Fruit fly (Drosophila melanogaster) whole organism, embryonic: ENCODE data around the gene Glut4EF.
A peak's percentile ranks its signal among the peaks of the same experiment; 100 is the strongest.

Experiments used
- Atf-2 ChIP-seq: fragments of 200-800 bp; sonication (Bioruptor generic); optimal IDR thresholded peaks from 2 replicates; lab custom pipeline; 2016; ENCODE audit warnings: missing biosample characterization, missing genetic modification characterization
- Awh ChIP-seq: fragments of 200-800 bp; sonication (Bioruptor generic); IDR thresholded peaks from 2 replicates; pipeline ENCODE4, ENCODE4 v1.3.6; 2022; ENCODE audit warnings: missing biosample characterization, missing genetic modification characterization
- CG10654 ChIP-seq: fragments of 200-800 bp; sonication (Bioruptor generic); optimal IDR thresholded peaks from 2 replicates; lab custom pipeline; 2016; ENCODE audit warnings: missing biosample characterization, missing genetic modification characterization
- CG10979 ChIP-seq: fragments of 200-800 bp; sonication (Bioruptor generic); optimal IDR thresholded peaks from 2 replicates; lab custom pipeline; 2018; ENCODE audit warnings: missing biosample characterization, mild to moderate bottlenecking, missing genetic modification characterization, moderate library complexity
- CG11695 ChIP-seq: fragments of 200-800 bp; sonication (Bioruptor generic); IDR thresholded peaks from 3 replicates; pipeline ENCODE4 v1.3.6; 2022; ENCODE audit warnings: missing biosample characterization, missing genetic modification characterization
- CG12104 ChIP-seq: fragments of 200-800 bp; sonication (Bioruptor generic); optimal IDR thresholded peaks from 3 replicates; lab custom pipeline; 2016; ENCODE audit warnings: missing biosample characterization, missing genetic modification characterization
- CG12155 ChIP-seq: fragments of 200-800 bp; sonication (Bioruptor generic); optimal IDR thresholded peaks from 3 replicates; lab custom pipeline; 2016; ENCODE audit warnings: missing biosample characterization, missing genetic modification characterization
- CG12942 ChIP-seq: fragments of 200-800 bp; sonication (Bioruptor generic); optimal IDR thresholded peaks from 3 replicates; lab custom pipeline; 2016; ENCODE audit warnings: missing biosample characterization, missing genetic modification characterization
- CG14710 ChIP-seq: fragments of 200-800 bp; sonication (Bioruptor generic); optimal IDR thresholded peaks from 3 replicates; lab custom pipeline; 2019; ENCODE audit warnings: missing biosample characterization, mild to moderate bottlenecking, missing genetic modification characterization, moderate library complexity
- CG16813 ChIP-seq: fragments of 200-800 bp; sonication (Bioruptor generic); IDR thresholded peaks from 3 replicates; pipeline ENCODE4 v1.3.6; 2022; ENCODE audit warnings: missing biosample characterization, missing genetic modification characterization; ENCODE audit not compliant: partially characterized antibody
- CG17186 ChIP-seq: fragments of 200-800 bp; sonication (Bioruptor generic); optimal IDR thresholded peaks from 3 replicates; lab custom pipeline; 2017; ENCODE audit warnings: missing biosample characterization, missing genetic modification reagents, missing genetic modification characterization
- CG2889 ChIP-seq: fragments of 200-800 bp; sonication (Bioruptor generic); IDR thresholded peaks from 3 replicates; pipeline ENCODE4 v1.3.6; 2022; ENCODE audit warnings: missing biosample characterization, missing genetic modification characterization
- CG4617 ChIP-seq: fragments of 200-800 bp; sonication (Bioruptor generic); optimal IDR thresholded peaks from 3 replicates; lab custom pipeline; 2016; ENCODE audit warnings: missing biosample characterization, missing genetic modification characterization, borderline replicate concordance
- CG6813 ChIP-seq: fragments of 200-800 bp; sonication (Bioruptor generic); optimal IDR thresholded peaks from 2 replicates; lab custom pipeline; 2017; ENCODE audit warnings: missing biosample characterization, missing genetic modification characterization, mild to moderate bottlenecking, moderate library complexity, missing genetic modification reagents
- CG7357 ChIP-seq: fragments of 200-800 bp; sonication (Bioruptor generic); IDR thresholded peaks from 3 replicates; pipeline ENCODE4 v1.3.6; 2022; ENCODE audit warnings: missing biosample characterization, missing genetic modification characterization
- CG7372 ChIP-seq: fragments of 200-800 bp; sonication (Bioruptor generic); IDR thresholded peaks from 2 replicates; pipeline ENCODE4 v1.3.6; 2022; ENCODE audit warnings: missing biosample characterization, missing genetic modification characterization
- CG9817 ChIP-seq: fragments of 200-800 bp; sonication (Bioruptor generic); optimal IDR thresholded peaks from 2 replicates; lab custom pipeline; 2018; ENCODE audit warnings: missing biosample characterization, mild to moderate bottlenecking, missing genetic modification characterization, moderate library complexity
- D ChIP-seq, 2 experiments: fragments of 200-800 bp in 1 of 2; fragments of >200 bp in 1 of 2; sonication (Bioruptor generic) in 1 of 2; optimal IDR thresholded peaks; 2 replicates in 1 of 2; 3 replicates in 1 of 2; lab custom pipeline; 2017; ENCODE audit warnings: mild to moderate bottlenecking in 1 of 2, missing biosample characterization in 1 of 2, missing genetic modification characterization in 1 of 2, missing genetic modification reagents in 1 of 2
- ERR ChIP-seq: fragments of 200-800 bp; sonication (Bioruptor generic); optimal IDR thresholded peaks from 2 replicates; lab custom pipeline; 2016; ENCODE audit warnings: missing biosample characterization, missing genetic modification characterization
- Fer1 ChIP-seq: fragments of 200-800 bp; sonication (Bioruptor generic); optimal IDR thresholded peaks from 2 replicates; lab custom pipeline; 2017; ENCODE audit warnings: missing biosample characterization, mild to moderate bottlenecking, missing genetic modification characterization
- HLH3B ChIP-seq: fragments of 200-800 bp; sonication (Bioruptor generic); IDR thresholded peaks from 2 replicates; pipeline ENCODE4 v1.3.6; 2022; ENCODE audit warnings: missing biosample characterization, missing genetic modification characterization
- HLH4C ChIP-seq: fragments of 200-800 bp; sonication (Bioruptor generic); IDR thresholded peaks from 3 replicates; pipeline ENCODE4 v1.3.6; 2022; ENCODE audit warnings: missing biosample characterization, missing genetic modification characterization; ENCODE audit not compliant: partially characterized antibody
- Lhr ChIP-seq: fragments of 200-800 bp; sonication (Bioruptor generic); optimal IDR thresholded peaks from 3 replicates; lab custom pipeline; 2017; ENCODE audit warnings: mild to moderate bottlenecking, missing biosample characterization, missing genetic modification reagents, missing genetic modification characterization
- Lim3 ChIP-seq: fragments of 200-800 bp; sonication (Bioruptor generic); IDR thresholded peaks from 2 replicates; pipeline ENCODE4 v1.3.6; 2022; ENCODE audit warnings: missing biosample characterization, missing genetic modification characterization
- MBD-R2 ChIP-seq: fragments of 200-800 bp; sonication (Bioruptor generic); IDR thresholded peaks from 2 replicates; pipeline ENCODE4 v1.3.6; 2022; ENCODE audit warnings: missing biosample characterization, missing genetic modification characterization
- Mes4 ChIP-seq: fragments of 200-800 bp; sonication (Bioruptor generic); optimal IDR thresholded peaks from 2 replicates; lab custom pipeline; 2016; ENCODE audit warnings: missing biosample characterization, missing genetic modification characterization
- Neu2 ChIP-seq: fragments of 200-800 bp; sonication (Bioruptor generic); optimal IDR thresholded peaks from 3 replicates; lab custom pipeline; 2016; ENCODE audit warnings: missing biosample characterization, missing genetic modification characterization, borderline replicate concordance
- NfI ChIP-seq: fragments of 200-800 bp; sonication (Bioruptor generic); optimal IDR thresholded peaks from 3 replicates; lab custom pipeline; 2018; ENCODE audit warnings: missing biosample characterization, mild to moderate bottlenecking, missing genetic modification characterization, moderate library complexity
- bab2 ChIP-seq: fragments of 200-800 bp; sonication (Bioruptor generic); optimal IDR thresholded peaks from 2 replicates; lab custom pipeline; 2016; ENCODE audit warnings: missing biosample characterization, missing genetic modification characterization
- br ChIP-seq: fragments of >200 bp; optimal IDR thresholded peaks from 2 replicates; lab custom pipeline; 2017
- chinmo ChIP-seq: fragments of 200-800 bp; sonication (Bioruptor generic); IDR thresholded peaks from 4 replicates; pipeline ENCODE4 v1.3.6; 2022; ENCODE audit warnings: missing biosample characterization, missing genetic modification characterization; ENCODE audit not compliant: partially characterized antibody
- disco-r ChIP-seq: fragments of 200-800 bp; sonication (Bioruptor generic); optimal IDR thresholded peaks from 2 replicates; lab custom pipeline; 2016; ENCODE audit warnings: missing biosample characterization, missing genetic modification characterization
- dm ChIP-seq: fragments of 200-800 bp; sonication (Bioruptor generic); optimal IDR thresholded peaks from 3 replicates; lab custom pipeline; 2016; ENCODE audit warnings: missing biosample characterization, missing genetic modification characterization
- emc ChIP-seq: fragments of 200-800 bp; sonication (Bioruptor generic); optimal IDR thresholded peaks from 2 replicates; lab custom pipeline; 2016; ENCODE audit warnings: missing biosample characterization, missing genetic modification characterization
- exex ChIP-seq: fragments of 200-800 bp; sonication (Bioruptor generic); optimal IDR thresholded peaks from 4 replicates; lab custom pipeline; 2018; ENCODE audit warnings: missing biosample characterization, mild to moderate bottlenecking, missing genetic modification characterization, moderate library complexity
- fd96Cb ChIP-seq: fragments of 200-800 bp; sonication (Bioruptor generic); optimal IDR thresholded peaks from 2 replicates; lab custom pipeline; 2018; ENCODE audit warnings: missing biosample characterization, mild to moderate bottlenecking, missing genetic modification characterization, moderate library complexity
- gsb ChIP-seq: fragments of 200-800 bp; sonication (Bioruptor generic); IDR thresholded peaks from 2 replicates; pipeline ENCODE4 v1.3.6; 2022; ENCODE audit warnings: missing biosample characterization, missing genetic modification characterization
- hth ChIP-seq: fragments of >200 bp; optimal IDR thresholded peaks from 2 replicates; lab custom pipeline; 2017; ENCODE audit warnings: inconsistent platforms
- insv ChIP-seq, 2 experiments: fragments of 200-800 bp; sonication (Bioruptor generic); optimal IDR thresholded peaks; 3 replicates each; lab custom pipeline; 2016 to 2018; ENCODE audit warnings: missing biosample characterization in 2 of 2, missing genetic modification characterization in 2 of 2
- klu ChIP-seq: fragments of 200-800 bp; sonication (Bioruptor generic); IDR thresholded peaks from 2 replicates; pipeline ENCODE4 v1.3.6; 2022; ENCODE audit warnings: missing biosample characterization, missing genetic modification characterization
- nmo ChIP-seq: fragments of 200-800 bp; sonication (Bioruptor generic); optimal IDR thresholded peaks from 2 replicates; lab custom pipeline; 2018; ENCODE audit warnings: missing biosample characterization, mild to moderate bottlenecking, missing genetic modification characterization, moderate library complexity
- oc ChIP-seq: fragments of 200-800 bp; sonication (Bioruptor generic); optimal IDR thresholded peaks from 2 replicates; lab custom pipeline; 2018; ENCODE audit warnings: missing biosample characterization, mild to moderate bottlenecking, missing genetic modification characterization, moderate library complexity
- ranshi ChIP-seq: fragments of 200-800 bp; sonication (Bioruptor generic); IDR thresholded peaks from 2 replicates; pipeline ENCODE4 v1.3.6; 2022; ENCODE audit warnings: missing biosample characterization, missing genetic modification characterization
- sc ChIP-seq, 3 experiments: fragments of >200 bp in 2 of 3; fragments of 200-800 bp in 1 of 3; sonication (Bioruptor generic) in 1 of 3; optimal IDR thresholded peaks; 2 replicates in 2 of 3; 3 replicates in 1 of 3; lab custom pipeline; 2017; ENCODE audit warnings: mild to moderate bottlenecking in 1 of 3, missing biosample characterization in 1 of 3, missing genetic modification characterization in 1 of 3, missing genetic modification reagents in 1 of 3
- sob ChIP-seq: fragments of 200-800 bp; sonication (Bioruptor generic); IDR thresholded peaks from 2 replicates; pipeline ENCODE4 v1.3.6; 2022; ENCODE audit warnings: missing biosample characterization, missing genetic modification characterization
- ttk ChIP-seq: fragments of 200-800 bp; sonication (Bioruptor generic); IDR thresholded peaks from 2 replicates; pipeline ENCODE4 v2.1.2; 2022; ENCODE audit warnings: missing biosample characterization, missing genetic modification characterization
- tup ChIP-seq: fragments of 200-800 bp; sonication (Bioruptor generic); optimal IDR thresholded peaks from 2 replicates; lab custom pipeline; 2016; ENCODE audit warnings: missing biosample characterization, mild to moderate bottlenecking, missing genetic modification characterization, moderate library complexity
- unc-4 ChIP-seq: fragments of 200-800 bp; sonication (Bioruptor generic); IDR thresholded peaks from 2 replicates; pipeline ENCODE4 v1.3.6; 2022; ENCODE audit warnings: missing biosample characterization, missing genetic modification characterization; ENCODE audit not compliant: partially characterized antibody
- zen2 ChIP-seq: fragments of 200-800 bp; sonication (Bioruptor generic); IDR thresholded peaks from 3 replicates; pipeline ENCODE4 v1.3.6; 2022; ENCODE audit warnings: missing biosample characterization, missing genetic modification characterization; ENCODE audit not compliant: partially characterized antibody

Glut4EF gene

dm6 chr3R:9932240-9933012 is 57.9 kb downstream of the Glut4EF start (continued):
- no peak for TF ChIP-seq CG16813 (GFP tag; lab: Robert Waterston, UW)
- TF ChIP-seq Neu2: no peak
- no peak for TF ChIP-seq CG11695 (GFP tag; lab: Robert Waterston, UW)
- TF ChIP-seq Mes4 (GFP tag; lab: Kevin White, UChicago): no peak
- no peak for TF ChIP-seq ERR (GFP tag; lab: Kevin White, UChicago)
- TF ChIP-seq oc (tag; lab: Kevin White, UChicago): peak; percentile 43
- TF ChIP-seq CG12104 (GFP tag; lab: Kevin White, UChicago): no peak
- TF ChIP-seq HLH4C (GFP tag; lab: Robert Waterston, UW): no peak
- TF ChIP-seq CG9817: no peak
- TF ChIP-seq klu: 0 out of 2 replicates have a peak, but pooled peaks have one; percentile 8
- no peak for TF ChIP-seq CG10654
- no peak for TF ChIP-seq tup
- TF ChIP-seq disco-r (GFP tag; lab: Kevin White, UChicago): no peak
- TF ChIP-seq emc (GFP tag; lab: Kevin White, UChicago): no peak
- no peak for TF ChIP-seq CG10979 (tag; lab: Kevin White, UChicago)
- no peak for TF ChIP-seq Awh (GFP tag; lab: Robert Waterston, UW)
- TF ChIP-seq CG6813 (GFP tag; lab: Kevin White, UChicago): no peak
- TF ChIP-seq bab2 (GFP tag; lab: Kevin White, UChicago): no peak
- TF ChIP-seq D (optimal IDR thresholded peaks at IDR 0.05; lab: Kevin White, UChicago): no peak
- TF ChIP-seq D (GFP tag; optimal IDR thresholded peaks at IDR 0.05; lab: Kevin White, UChicago): no peak
- TF ChIP-seq HLH3B (GFP tag; lab: Robert Waterston, UW): no peak
- no peak; the same call in 2 of the 3 replicates for TF ChIP-seq zen2 (GFP tag; lab: Robert Waterston, UW)
- TF ChIP-seq sob (GFP tag; lab: Robert Waterston, UW): no peak
- TF ChIP-seq unc-4 (GFP tag; lab: Robert Waterston, UW): 0 out of 2 replicates have a peak, but pooled peaks have one; percentile 22
- peak; percentile 80 for TF ChIP-seq exex (tag; lab: Kevin White, UChicago)
- TF ChIP-seq CG14710 (tag; lab: Kevin White, UChicago): no peak
- no peak for TF ChIP-seq Lhr (GFP tag; lab: Kevin White, UChicago)
- TF ChIP-seq fd96Cb (tag; lab: Kevin White, UChicago): no peak
- TF ChIP-seq CG7357 (GFP tag; lab: Robert Waterston, UW): no peak
- no peak for TF ChIP-seq Lim3 (GFP tag; lab: Robert Waterston, UW)
- no peak for TF ChIP-seq CG2889 (GFP tag; lab: Robert Waterston, UW)
- TF ChIP-seq dm (GFP tag; lab: Kevin White, UChicago): no peak
- no peak for TF ChIP-seq insv (GFP tag; optimal IDR thresholded peaks at IDR 0.05; lab: Kevin White, UChicago)
- TF ChIP-seq hth (lab: Kevin White, UChicago): no peak
- TF ChIP-seq ttk (GFP tag; lab: Robert Waterston, UW): no peak
- TF ChIP-seq CG7372 (GFP tag; lab: Robert Waterston, UW): no peak
- no peak for TF ChIP-seq CG4617 (GFP tag; lab: Kevin White, UChicago)
- TF ChIP-seq chinmo: peak; percentile 100
- TF ChIP-seq nmo (GFP tag; lab: Kevin White, UChicago): no peak
- no peak for TF ChIP-seq CG17186
- TF ChIP-seq CG12942 (GFP tag; lab: Kevin White, UChicago): no peak
- peak; percentile 63 for TF ChIP-seq Fer1
- TF ChIP-seq MBD-R2 (GFP tag; lab: Robert Waterston, UW): no peak
- peak; percentile 1 for TF ChIP-seq NfI (GFP tag; lab: Kevin White, UChicago)
- no peak for TF ChIP-seq CG12155 (GFP tag; lab: Kevin White, UChicago)
- TF ChIP-seq ranshi (GFP tag; lab: Robert Waterston, UW): no peak
- no peak for TF ChIP-seq Atf-2
- no peak for TF ChIP-seq sc (optimal IDR thresholded peaks at IDR 0.05; lab: Kevin White, UChicago)
- no peak for TF ChIP-seq sc (GFP tag; optimal IDR thresholded peaks at IDR 0.05; lab: Kevin White, UChicago)
- no peak for TF ChIP-seq br (lab: Kevin White, UChicago)
- TF ChIP-seq gsb (GFP tag; lab: Robert Waterston, UW): no peak
